Worm (Caenorhabditis elegans) whole organism, L2 larva: Measurements from ENCODE around the gene F21D5.3.
A peak's percentile ranks its signal among the peaks of the same experiment; 100 is the strongest.

Experiments
- C34F6.9 ChIP-seq: fragments of 150-350 bp; optimal IDR thresholded peaks from 2 replicates; lab custom pipeline; 2014; ENCODE audit warnings: missing biosample characterization, missing genetic modification characterization
- R02D3.7 ChIP-seq: fragments of 150-350 bp; optimal IDR thresholded peaks from 2 replicates; lab custom pipeline; 2014; ENCODE audit warnings: missing biosample characterization, missing genetic modification characterization
- Y55F3AM.14 ChIP-seq: fragments of 200-800 bp; sonication (Bioruptor generic); optimal IDR thresholded peaks from 2 replicates; lab custom pipeline; 2018; ENCODE audit warnings: mild to moderate bottlenecking, missing genetic modification characterization, missing compliant biosample characterization
- ZK546.5 ChIP-seq: sonication (generic microtip); optimal IDR thresholded peaks from 2 replicates; lab custom pipeline; 2017; ENCODE audit warnings: missing biosample characterization, missing genetic modification characterization
- ceh-16 ChIP-seq: fragments of 150-350 bp; optimal IDR thresholded peaks from 2 replicates; lab custom pipeline; 2014; ENCODE audit warnings: missing biosample characterization, missing genetic modification characterization
- ceh-82 ChIP-seq: fragments of 150-350 bp; optimal IDR thresholded peaks from 2 replicates; lab custom pipeline; 2014; ENCODE audit warnings: missing biosample characterization, missing genetic modification characterization
- dmd-4 ChIP-seq: sonication (generic microtip); optimal IDR thresholded peaks from 2 replicates; lab custom pipeline; 2017; ENCODE audit warnings: missing biosample characterization, missing genetic modification characterization
- elt-1 ChIP-seq: fragments of 150-350 bp; optimal IDR thresholded peaks from 2 replicates; lab custom pipeline; 2014; ENCODE audit warnings: missing biosample characterization, missing genetic modification characterization
- elt-3 ChIP-seq: sonication (generic microtip); optimal IDR thresholded peaks from 2 replicates; lab custom pipeline; 2017; ENCODE audit warnings: missing biosample characterization, missing genetic modification characterization
- lin-11 ChIP-seq: fragments of 150-350 bp; sonication (generic microtip); optimal IDR thresholded peaks from 2 replicates; lab custom pipeline; 2014; ENCODE audit warnings: missing biosample characterization, missing genetic modification characterization, inconsistent platforms, mixed read lengths
- lin-13 ChIP-seq: fragments of 150-350 bp; optimal IDR thresholded peaks from 2 replicates; lab custom pipeline; 2014; ENCODE audit warnings: missing biosample characterization, missing genetic modification reagents, missing genetic modification characterization
- lin-39 ChIP-seq: fragments of 150-350 bp; optimal IDR thresholded peaks from 2 replicates; lab custom pipeline; 2014; ENCODE audit warnings: missing biosample characterization, missing genetic modification reagents, missing genetic modification characterization
- lsy-2 ChIP-seq, 2 experiments: fragments of 150-350 bp in 1 of 2; sonication (generic microtip) in 1 of 2; optimal IDR thresholded peaks; 2 replicates each; lab custom pipeline; 2014 to 2017; ENCODE audit warnings: missing biosample characterization in 2 of 2, missing genetic modification characterization in 2 of 2
- mab-5 ChIP-seq: fragments of 150-350 bp; optimal IDR thresholded peaks from 2 replicates; lab custom pipeline; 2014; ENCODE audit warnings: missing biosample characterization, missing genetic modification characterization
- mbf-1 ChIP-seq: sonication (generic microtip); optimal IDR thresholded peaks from 2 replicates; lab custom pipeline; 2017; ENCODE audit warnings: missing biosample characterization, missing genetic modification characterization
- nhr-10 ChIP-seq: sonication (generic microtip); optimal IDR thresholded peaks from 2 replicates; lab custom pipeline; 2017; ENCODE audit warnings: missing biosample characterization, missing genetic modification characterization
- nhr-11 ChIP-seq: fragments of 150-350 bp; optimal IDR thresholded peaks from 2 replicates; lab custom pipeline; 2014; ENCODE audit warnings: missing biosample characterization, missing genetic modification characterization
- nhr-12 ChIP-seq: fragments of 150-350 bp; optimal IDR thresholded peaks from 2 replicates; lab custom pipeline; 2014; ENCODE audit warnings: missing biosample characterization, missing genetic modification characterization
- nhr-129 ChIP-seq: fragments of 150-350 bp; optimal IDR thresholded peaks from 2 replicates; lab custom pipeline; 2014; ENCODE audit warnings: missing biosample characterization, missing genetic modification characterization
- nhr-21 ChIP-seq: fragments of 150-350 bp; optimal IDR thresholded peaks from 2 replicates; lab custom pipeline; 2014; ENCODE audit warnings: missing biosample characterization, missing genetic modification characterization
- nhr-23 ChIP-seq: fragments of 150-350 bp; optimal IDR thresholded peaks from 2 replicates; lab custom pipeline; 2014; ENCODE audit warnings: missing biosample characterization, missing genetic modification reagents, missing genetic modification characterization
- nhr-237 ChIP-seq: fragments of 150-350 bp; optimal IDR thresholded peaks from 2 replicates; lab custom pipeline; 2014; ENCODE audit warnings: missing biosample characterization, missing genetic modification characterization
- nhr-25 ChIP-seq: fragments of 150-350 bp; sonication (generic microtip); optimal IDR thresholded peaks from 3 replicates; lab custom pipeline; 2014; ENCODE audit warnings: missing biosample characterization, missing genetic modification characterization
- nhr-6 ChIP-seq: fragments of 150-350 bp; optimal IDR thresholded peaks from 2 replicates; lab custom pipeline; 2014; ENCODE audit warnings: missing biosample characterization, missing genetic modification characterization
- nhr-77 ChIP-seq: fragments of 150-350 bp; optimal IDR thresholded peaks from 2 replicates; lab custom pipeline; 2014; ENCODE audit warnings: missing biosample characterization, missing genetic modification characterization
- skn-1 ChIP-seq: sonication (generic microtip); optimal IDR thresholded peaks from 2 replicates; lab custom pipeline; 2017; ENCODE audit warnings: missing biosample characterization, missing genetic modification characterization
- sma-9 ChIP-seq, 2 experiments: fragments of 150-350 bp in 1 of 2; sonication (generic microtip) in 1 of 2; optimal IDR thresholded peaks; 2 replicates each; lab custom pipeline; 2014 to 2016; ENCODE audit warnings: missing genetic modification characterization in 2 of 2, mild to moderate bottlenecking in 1 of 2, missing biosample characterization in 1 of 2, missing compliant biosample characterization in 1 of 2, missing genetic modification reagents in 1 of 2, moderate library complexity in 1 of 2
- unc-39 ChIP-seq: fragments of 150-350 bp; optimal IDR thresholded peaks from 2 replicates; lab custom pipeline; 2014; ENCODE audit warnings: missing biosample characterization, missing genetic modification characterization
- unc-55 ChIP-seq: fragments of 150-350 bp; sonication (generic microtip); optimal IDR thresholded peaks from 3 replicates; lab custom pipeline; 2014; ENCODE audit warnings: missing biosample characterization, missing genetic modification reagents, missing genetic modification characterization
- unc-62 ChIP-seq: fragments of 150-350 bp; optimal IDR thresholded peaks from 2 replicates; lab custom pipeline; 2014; ENCODE audit warnings: missing biosample characterization, missing genetic modification reagents, missing genetic modification characterization

The F21D5.3 gene

ce11 chrIV:8743654-8744332 is 13.2 kb downstream of the F21D5.3 start, which contains the start of gene F21D5.7 (continued):
- TF ChIP-seq skn-1 (tag; lab: Kevin White, UChicago), result peak; percentile 41
- TF ChIP-seq nhr-21, result peak; percentile 70
- no peak for TF ChIP-seq nhr-12
- TF ChIP-seq ceh-82 (tag; lab: Kevin White, UChicago), result no peak
- no peak for TF ChIP-seq nhr-11 (tag; lab: Kevin White, UChicago)
- peak; percentile 46 for TF ChIP-seq nhr-129
- TF ChIP-seq nhr-23 (tag; lab: Kevin White, UChicago), result no peak

ce11 chrIV:8745591-8746302 is 15.1 kb downstream of the F21D5.3 start, which contains the start of the genes F20C5.7 and parg-1:
Gene F20C5.7 (minus strand): TSS chrIV:8745691.
Gene parg-1 (plus strand): TSS chrIV:8746252.
- TF ChIP-seq unc-39 (tag; lab: Kevin White, UChicago), result no peak
- TF ChIP-seq C34F6.9 (tag; lab: Kevin White, UChicago), result no peak

DNA sequence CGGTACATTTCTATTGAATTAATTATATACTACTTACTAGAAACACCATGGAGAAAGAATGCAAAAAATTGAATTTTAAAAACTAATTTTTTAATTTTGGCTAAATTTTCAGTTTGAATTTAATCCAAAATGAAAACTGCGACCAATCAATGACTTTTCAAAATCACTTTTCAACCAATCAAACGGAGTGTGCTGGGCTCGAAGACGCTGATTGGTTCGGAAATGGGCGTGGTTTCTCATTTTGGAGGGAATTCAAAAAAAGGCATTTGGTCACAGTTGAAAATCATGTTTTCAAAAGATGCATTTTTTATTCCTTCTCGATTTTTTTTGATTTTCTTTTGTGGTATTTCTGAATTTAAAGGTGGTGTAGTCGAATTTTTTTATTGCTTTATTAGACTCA is 18.4 kb downstream of the F21D5.3 start:
- no peak for TF ChIP-seq skn-1 (tag; lab: Kevin White, UChicago)
- no peak for TF ChIP-seq dmd-4 (tag; lab: Kevin White, UChicago)
- TF ChIP-seq nhr-237 (tag; lab: Kevin White, UChicago), result no peak
- TF ChIP-seq Y55F3AM.14 (GFP tag; lab: Kevin White, UChicago), result no peak
- no peak for TF ChIP-seq nhr-6 (tag; lab: Kevin White, UChicago)
- TF ChIP-seq lin-39, result no peak
- no peak for TF ChIP-seq nhr-12
- TF ChIP-seq R02D3.7 (tag; lab: Kevin White, UChicago), result no peak
- no peak for TF ChIP-seq nhr-10
- no peak for TF ChIP-seq nhr-77 (tag; lab: Kevin White, UChicago)
- TF ChIP-seq unc-39 (tag; lab: Kevin White, UChicago), result no peak
- TF ChIP-seq unc-62 (GFP tag; lab: Kevin White, UChicago), result no peak
- no peak for TF ChIP-seq lin-11 (tag; lab: Kevin White, UChicago)

DNA sequence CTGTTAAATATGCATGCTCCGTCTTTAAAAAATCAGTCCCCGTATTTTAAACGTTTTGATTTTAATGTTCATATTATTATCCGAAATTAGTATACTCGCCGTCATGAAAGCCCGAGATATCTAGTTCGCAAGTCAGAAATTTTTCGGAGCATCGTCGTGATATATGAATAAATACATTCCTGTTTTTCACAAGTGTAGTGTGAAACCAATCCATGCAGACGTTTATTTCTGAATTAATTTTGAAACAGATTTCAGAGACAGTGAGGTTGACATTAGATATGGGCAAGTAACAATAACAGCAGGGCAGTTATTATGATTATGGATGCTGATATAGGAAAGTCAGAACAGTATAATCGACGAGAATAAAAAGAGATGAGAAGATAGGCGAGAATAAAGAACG is 21.9 kb downstream of the F21D5.3 start:
- TF ChIP-seq mab-5 (no peak), sma-9 (GFP tag; optimal IDR thresholded peaks at IDR 0.05; lab: Kevin White, UChicago) (no peak), sma-9 (tag; optimal IDR thresholded peaks at IDR 0.05; lab: Kevin White, UChicago) (no peak), elt-3 (tag; lab: Kevin White, UChicago) (no peak), unc-55 (GFP tag; lab: Kevin White, UChicago) (no peak), ceh-16 (no peak), lin-13 (GFP tag; lab: Kevin White, UChicago) (no peak), mbf-1 (tag; lab: Kevin White, UChicago) (no peak)

- TF ChIP-seq dmd-4 (tag; lab: Kevin White, UChicago) (no peak), elt-1 (tag; lab: Kevin White, UChicago) (no peak), nhr-23 (tag; lab: Kevin White, UChicago) (no peak), nhr-25 (tag; lab: Kevin White, UChicago) (no peak), ZK546.5 (tag; lab: Kevin White, UChicago) (no peak), elt-3 (tag; lab: Kevin White, UChicago) (no peak), nhr-21 (no peak), lsy-2 (tag; optimal IDR thresholded peaks at IDR 0.05; lab: Kevin White, UChicago) (no peak)
Observed at ce11 chrIV:8754146-8754545, 23.5 kb downstream of the F21D5.3 start.

DNA sequence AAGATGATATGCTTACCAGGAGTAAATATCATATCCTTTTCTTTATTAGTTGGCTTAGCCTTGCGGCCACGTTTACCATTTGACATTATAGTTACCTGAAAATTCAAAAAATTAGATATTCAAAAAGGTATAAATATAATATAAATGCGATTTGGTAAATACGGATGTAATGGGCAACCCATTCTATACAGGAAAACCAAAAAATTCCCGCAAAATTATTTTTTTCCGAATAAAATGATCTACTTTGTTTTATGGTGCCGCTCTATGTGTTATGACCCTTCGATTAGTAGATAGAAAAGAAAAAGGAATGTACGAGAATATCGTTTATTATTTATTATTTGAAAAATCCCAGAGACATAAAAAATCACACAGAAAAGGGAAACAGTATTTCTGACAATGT is 24.1 kb downstream of the F21D5.3 start, which contains the start of gene elli-1:
Gene elli-1 (minus strand): TSS at position 101 of the 400 bp plus-strand sequence.
- TF ChIP-seq Y55F3AM.14 (GFP tag; lab: Kevin White, UChicago), result no peak
